Worm (Caenorhabditis elegans) whole organism, L4 larva: ENCODE data around the gene F54E2.1.

ENCODE experiments used
- R02D3.7 ChIP-seq: fragments of 150-350 bp; sonication (generic microtip); optimal IDR thresholded peaks from 3 replicates; lab custom pipeline; 2014; ENCODE audit warnings: missing biosample characterization, missing genetic modification characterization
- ZK546.5 ChIP-seq, 2 experiments: sonication (generic microtip); optimal IDR thresholded peaks; 2 replicates each; lab custom pipeline; 2017; ENCODE audit warnings: missing biosample characterization in 2 of 2, missing genetic modification characterization in 2 of 2
- arid-1 ChIP-seq: fragments of 200-800 bp; sonication (Bioruptor generic); conservative IDR thresholded peaks from 2 replicates; pipeline ENCODE4 v1.3.6; 2022; ENCODE audit warnings: missing genetic modification reagents, missing genetic modification characterization, missing compliant biosample characterization
- duxl-1 ChIP-seq: sonication (generic microtip); optimal IDR thresholded peaks from 2 replicates; lab custom pipeline; 2016; ENCODE audit warnings: mild to moderate bottlenecking, missing genetic modification characterization, moderate library complexity, missing compliant biosample characterization; ENCODE audit not compliant: poor library complexity
- fkh-10 ChIP-seq: fragments of 150-350 bp; optimal IDR thresholded peaks from 2 replicates; lab custom pipeline; 2014; ENCODE audit warnings: missing biosample characterization, missing genetic modification reagents, missing genetic modification characterization
- gei-8 ChIP-seq: fragments of 200-800 bp; sonication (Bioruptor generic); optimal IDR thresholded peaks from 2 replicates; lab custom pipeline; 2018; ENCODE audit warnings: mild to moderate bottlenecking, missing genetic modification characterization, missing compliant biosample characterization
- hlh-30 ChIP-seq: sonication (generic microtip); optimal IDR thresholded peaks from 2 replicates; lab custom pipeline; 2017; ENCODE audit warnings: antibody characterized with exemption, mild to moderate bottlenecking, missing genetic modification characterization, missing compliant biosample characterization; ENCODE audit not compliant: insufficient read depth
- lin-15B ChIP-seq: fragments of 150-350 bp; sonication (generic microtip); optimal IDR thresholded peaks from 3 replicates; lab custom pipeline; 2014; ENCODE audit warnings: missing biosample characterization, missing genetic modification characterization
- lin-39 ChIP-seq: fragments of 150-350 bp; optimal IDR thresholded peaks from 2 replicates; lab custom pipeline; 2014; ENCODE audit warnings: missing biosample characterization, missing genetic modification reagents, missing genetic modification characterization
- madf-9 ChIP-seq: fragments of 200-800 bp; sonication (Bioruptor generic); conservative IDR thresholded peaks from 2 replicates; pipeline ENCODE4 v1.3.6; 2022; ENCODE audit warnings: missing genetic modification reagents, missing genetic modification characterization, missing compliant biosample characterization
- pha-4 ChIP-seq, 2 experiments: fragments of 150-350 bp in 1 of 2; fragments of 200-800 bp in 1 of 2; sonication (Bioruptor generic) in 1 of 2; IDR thresholded peaks in 1 of 2; optimal IDR thresholded peaks in 1 of 2; 2 replicates each; pipeline versions ENCODE4 v1.3.6 to Lab custom; 2014 to 2022; ENCODE audit warnings: missing genetic modification characterization in 2 of 2, missing genetic modification reagents in 2 of 2, missing biosample characterization in 1 of 2, missing compliant biosample characterization in 1 of 2
- skn-1 ChIP-seq: fragments of 150-350 bp; optimal IDR thresholded peaks from 2 replicates; lab custom pipeline; 2014; ENCODE audit warnings: missing biosample characterization, missing genetic modification characterization
- ztf-11 ChIP-seq: fragments of 150-350 bp; optimal IDR thresholded peaks from 2 replicates; lab custom pipeline; 2014; ENCODE audit warnings: missing biosample characterization, missing genetic modification characterization

ce11 chrV:2801955-2802354, 8.2 kb upstream of the F54E2.1 start:
- TF ChIP-seq skn-1 (no peak), ztf-11 (tag; lab: Kevin White, UChicago) (no peak), hlh-30 (tag; lab: Kevin White, UChicago) (no peak), arid-1 (GFP tag; lab: Robert Waterston, UW) (no peak), lin-39 (tag; lab: Kevin White, UChicago) (no peak), gei-8 (GFP tag; lab: Kevin White, UChicago) (no peak), duxl-1 (no peak), fkh-10 (no peak), pha-4 (GFP tag; IDR thresholded peaks at IDR 0.05; lab: Robert Waterston, UW) (no peak), pha-4 (tag; optimal IDR thresholded peaks at IDR 0.05; lab: Kevin White, UChicago) (no peak), lin-15B (tag; lab: Kevin White, UChicago) (no peak), ZK546.5 (tag; optimal IDR thresholded peaks at IDR 0.05; lab: Kevin White, UChicago) (no peak), R02D3.7 (tag; lab: Kevin White, UChicago) (no peak), madf-9 (no peak)
